Fruit fly (Drosophila melanogaster): Measurements from ENCODE around the gene atk.

Gene atk

DNA sequence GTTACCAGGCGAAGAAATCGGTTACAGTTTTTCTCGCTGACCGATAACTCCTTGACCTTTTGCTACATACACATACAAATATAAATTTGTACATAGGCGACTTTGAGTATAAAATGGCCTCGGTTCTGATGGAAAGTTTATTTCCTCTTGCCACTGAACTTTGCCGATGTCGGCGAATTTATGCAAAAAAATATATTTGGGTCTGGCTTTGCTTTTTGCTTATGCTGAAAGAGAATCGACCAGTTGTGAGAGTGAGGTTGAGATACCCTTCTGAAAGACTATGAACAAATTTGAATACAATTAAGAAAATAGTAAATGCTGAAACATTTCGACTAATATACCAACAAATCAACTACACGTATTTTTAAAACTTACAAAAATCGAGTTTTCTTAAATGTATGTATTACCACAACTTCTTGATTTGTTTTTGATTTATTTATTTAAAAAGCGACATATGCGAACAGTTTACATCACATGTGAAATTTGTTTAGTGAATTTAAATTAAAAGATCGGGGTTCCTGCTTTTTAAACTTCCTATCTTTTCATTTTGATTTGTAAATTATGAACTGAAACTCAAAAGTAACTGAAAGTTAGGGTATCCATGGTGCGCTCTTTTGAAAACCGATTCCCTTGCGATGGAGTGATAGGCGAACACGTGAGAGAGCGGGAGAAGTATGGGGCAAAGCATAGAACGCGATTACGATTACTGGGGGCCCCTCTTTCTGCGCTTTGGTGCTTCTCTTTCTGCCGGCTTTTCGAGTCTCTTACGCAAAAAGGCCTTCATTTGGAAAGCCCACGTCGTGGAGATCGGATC lies 44.7 kb upstream of the atk start (continued):
- TF ChIP-seq Optix (GFP tag; IDR thresholded peaks at IDR 0.05) (no peak), Spps (tag; optimal IDR thresholded peaks at IDR 0.05) (peak; percentile 56), trh (GFP tag; optimal IDR thresholded peaks at IDR 0.05) (no peak), amos (GFP tag; IDR thresholded peaks at IDR 0.05; ENCODE audit: partially characterized antibody) (no peak), NK7.1 (GFP tag; optimal IDR thresholded peaks at IDR 0.05) (peak; percentile 41), lmd (GFP tag; IDR thresholded peaks at IDR 0.05) (peak; percentile 37; the same call in 1 of the 2 replicates), HLHmδ (GFP tag; optimal IDR thresholded peaks at IDR 0.05) (no peak), ewg (GFP tag; optimal IDR thresholded peaks at IDR 0.05) (peak; percentile 57), p53 (GFP tag; optimal IDR thresholded peaks at IDR 0.05) (peak; percentile 9), psq (GFP tag; optimal IDR thresholded peaks at IDR 0.05) (peak; percentile 74), CG34224 (GFP tag; IDR thresholded peaks at IDR 0.05; ENCODE audit: partially characterized antibody) (0 out of 3 replicates have a peak, but pooled peaks have one; percentile 23), Chrac-16 (GFP tag; optimal IDR thresholded peaks at IDR 0.05) (peak; percentile 57), Rx (GFP tag; IDR thresholded peaks at IDR 0.05) (no peak), caup (GFP tag; optimal IDR thresholded peaks at IDR 0.05; ENCODE audit: severe bottlenecking) (peak; percentile 78), nom (GFP tag; optimal IDR thresholded peaks at IDR 0.05) (peak; percentile 39), lola (GFP tag; optimal IDR thresholded peaks at IDR 0.05) (peak in 1 of 3 experiments; percentile 84), her (GFP tag; optimal IDR thresholded peaks at IDR 0.05) (peak; percentile 60), Dp (GFP tag; optimal IDR thresholded peaks at IDR 0.05) (no peak), BtbVII (GFP tag; optimal IDR thresholded peaks at IDR 0.05) (peak; percentile 83), CG8944 (GFP tag; optimal IDR thresholded peaks at IDR 0.05) (peak; percentile 20), Doc3 (GFP tag; IDR thresholded peaks at IDR 0.05; ENCODE audit: partially characterized antibody) (no peak), grn (GFP tag; optimal IDR thresholded peaks at IDR 0.05) (peak; percentile 88), CG18262 (tag; optimal IDR thresholded peaks at IDR 0.05) (peak; percentile 90), Fer3 (tag; optimal IDR thresholded peaks at IDR 0.05) (peak; percentile 71), Ada2b (GFP tag; IDR thresholded peaks at IDR 0.05) (peak; percentile 39; the same call in 1 of the 2 replicates), Atf-2 (GFP tag; optimal IDR thresholded peaks at IDR 0.05) (peak; percentile 67), TFAM (GFP tag; optimal IDR thresholded peaks at IDR 0.05) (no peak), CG13123 (GFP tag; optimal IDR thresholded peaks at IDR 0.05) (peak; percentile 43), CG6765 (GFP tag; optimal IDR thresholded peaks at IDR 0.05) (peak; percentile 80), dmrt99B (tag; optimal IDR thresholded peaks at IDR 0.05) (peak; percentile 78), CG30431 (GFP tag; optimal IDR thresholded peaks at IDR 0.05) (peak; percentile 62), hkb (optimal IDR thresholded peaks at IDR 0.05) (no peak), hkb (GFP tag; IDR thresholded peaks at IDR 0.05) (peak; percentile 44; the same call in 1 of the 2 replicates), CG11504 (tag; optimal IDR thresholded peaks at IDR 0.05) (peak; percentile 85), gcm (GFP tag; optimal IDR thresholded peaks at IDR 0.05) (peak; percentile 69), CG16863 (GFP tag; optimal IDR thresholded peaks at IDR 0.05) (peak; percentile 67), Nf-YA (GFP tag; IDR thresholded peaks at IDR 0.05) (no peak), fru (optimal IDR thresholded peaks at IDR 0.05) (no peak), Mrtf (GFP tag; IDR thresholded peaks at IDR 0.05) (no peak), CG6683 (GFP tag; optimal IDR thresholded peaks at IDR 0.05) (peak; percentile 69), insv (GFP tag; optimal IDR thresholded peaks at IDR 0.05) (peak in 1 of 2 experiments; percentile 45), Hr39 (optimal IDR thresholded peaks at IDR 0.05) (no peak), CG31388 (GFP tag; optimal IDR thresholded peaks at IDR 0.05) (no peak), CG11247 (GFP tag; IDR thresholded peaks at IDR 0.05) (no peak), CG1792 (GFP tag; optimal IDR thresholded peaks at IDR 0.05) (peak; percentile 36), Stat92E (GFP tag; optimal IDR thresholded peaks at IDR 0.05) (peak in 1 of 3 experiments; percentile 68), CG2712 (tag; optimal IDR thresholded peaks at IDR 0.05) (peak; percentile 85), ash1 (GFP tag; optimal IDR thresholded peaks at IDR 0.05) (no peak), Xrp1 (GFP tag; IDR thresholded peaks at IDR 0.05) (0 out of 2 replicates have a peak, but pooled peaks have one; percentile 54)
